Worm (Caenorhabditis elegans): ENCODE measurements around the gene srh-112.
A peak's percentile ranks its signal among the peaks of the same experiment; 100 is the strongest.

The srh-112 gene

DNA sequence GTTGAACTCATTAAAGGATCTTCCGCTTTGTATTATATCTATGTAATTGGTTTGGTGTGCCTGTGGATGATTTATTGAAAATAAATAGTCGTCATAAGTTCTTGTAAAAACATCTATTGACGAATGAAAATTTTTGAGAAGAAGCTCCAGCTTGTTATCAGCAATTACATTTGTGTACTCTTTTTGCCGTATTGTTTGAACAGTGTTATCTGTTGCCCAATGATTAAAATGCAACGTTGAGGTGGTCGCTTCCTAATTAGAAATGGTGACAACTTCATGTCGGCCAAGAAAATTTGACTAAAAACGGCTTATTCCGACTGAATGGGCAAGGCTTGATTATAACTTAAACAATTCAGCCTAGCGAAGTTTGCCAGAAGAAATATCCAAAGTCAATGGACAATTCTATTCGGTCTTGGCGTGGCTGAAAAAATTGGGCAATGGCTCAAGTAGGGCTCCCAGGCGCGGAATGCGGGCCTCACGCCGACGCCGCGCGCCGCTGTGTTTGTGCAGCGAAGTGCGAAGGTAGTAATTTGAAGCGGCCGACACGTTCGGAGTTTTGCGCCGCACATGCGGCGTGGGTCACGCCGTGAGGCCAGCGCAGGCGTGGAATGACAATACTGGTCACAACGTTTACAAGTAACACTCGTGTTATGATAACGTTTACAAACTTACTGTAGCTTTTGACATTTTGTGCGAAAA, 14.7 kb upstream of the srh-112 start:
- TF ChIP-seq F26F4.8 (GFP tag; conservative IDR thresholded peaks at IDR 0.05): no peak
- no peak for TF ChIP-seq lin-1 (GFP tag; IDR thresholded peaks at IDR 0.05)
- no peak for TF ChIP-seq lin-13 (GFP tag; optimal IDR thresholded peaks at IDR 0.05)
- no peak for TF ChIP-seq ceh-82 (tag; optimal IDR thresholded peaks at IDR 0.05)
- TF ChIP-seq mep-1 (tag; optimal IDR thresholded peaks at IDR 0.05): no peak
- no peak for TF ChIP-seq egl-27 (tag; optimal IDR thresholded peaks at IDR 0.05)
- TF ChIP-seq aha-1 (tag): no peak
- no peak for TF ChIP-seq daf-16 (GFP tag; optimal IDR thresholded peaks at IDR 0.05)
- TF ChIP-seq daf-16 (tag; optimal IDR thresholded peaks at IDR 0.05): peak; percentile 55
- no peak for TF ChIP-seq hlh-11 (tag; optimal IDR thresholded peaks at IDR 0.05)
- peak; percentile 21 for TF ChIP-seq nhr-28 (tag; optimal IDR thresholded peaks at IDR 0.05)
- TF ChIP-seq ctbp-1 (GFP tag; IDR thresholded peaks at IDR 0.05): no peak
- TF ChIP-seq hlh-30 (tag; optimal IDR thresholded peaks at IDR 0.05; ENCODE audit: insufficient read depth): no peak
- no peak for TF ChIP-seq nhr-48 (tag; optimal IDR thresholded peaks at IDR 0.05)
- TF ChIP-seq attf-4 (tag; optimal IDR thresholded peaks at IDR 0.05): no peak
- TF ChIP-seq mes-2 (tag; optimal IDR thresholded peaks at IDR 0.05; ENCODE audit: poor library complexity, severe bottlenecking): no peak
- no peak for TF ChIP-seq ces-1 (GFP tag; optimal IDR thresholded peaks at IDR 0.05)
- no peak for TF ChIP-seq spr-3 (GFP tag; optimal IDR thresholded peaks at IDR 0.05)
- TF ChIP-seq vab-7 (GFP tag; IDR thresholded peaks at IDR 0.05): 0 out of 2 replicates have a peak, but pooled peaks have one; percentile 16
- no peak for TF ChIP-seq Y75B8A.6 (GFP tag; IDR thresholded peaks at IDR 0.05)
- TF ChIP-seq mxl-3 (GFP tag; optimal IDR thresholded peaks at IDR 0.05): no peak
- no peak for TF ChIP-seq ztf-11 (tag; optimal IDR thresholded peaks at IDR 0.05)
- TF ChIP-seq Y105C5A.15 (GFP tag; IDR thresholded peaks at IDR 0.05): no peak
- TF ChIP-seq tag-97 (GFP tag; IDR thresholded peaks at IDR 0.05): no peak
- no peak for TF ChIP-seq tra-1 (GFP tag; IDR thresholded peaks at IDR 0.05)
- no peak for TF ChIP-seq ZK546.5 (tag; optimal IDR thresholded peaks at IDR 0.05)
- no peak for TF ChIP-seq php-3 (GFP tag; IDR thresholded peaks at IDR 0.05)
- TF ChIP-seq nhr-111 (GFP tag; optimal IDR thresholded peaks at IDR 0.05): no peak
- TF ChIP-seq dmd-8 (GFP tag; IDR thresholded peaks at IDR 0.05): no peak
- no peak for TF ChIP-seq Y5F2A.4 (GFP tag; optimal IDR thresholded peaks at IDR 0.05)
- no peak for TF ChIP-seq sdz-12 (GFP tag; optimal IDR thresholded peaks at IDR 0.05)
- no peak for TF ChIP-seq D1046.2 (GFP tag; IDR thresholded peaks at IDR 0.05)
- no peak for TF ChIP-seq T26A8.4 (GFP tag; IDR thresholded peaks at IDR 0.05)
- no peak for TF ChIP-seq ceh-44 (GFP tag; IDR thresholded peaks at IDR 0.05)
- TF ChIP-seq fos-1 (tag; optimal IDR thresholded peaks at IDR 0.05): no peak
- no peak for TF ChIP-seq saeg-2 (GFP tag; IDR thresholded peaks at IDR 0.05)
- TF ChIP-seq snpc-1.2 (GFP tag; IDR thresholded peaks at IDR 0.05): no peak
- TF ChIP-seq unc-62 (GFP tag; optimal IDR thresholded peaks at IDR 0.05 in 1 of 2): peak in 1 of 2 experiments; percentile 5
- TF ChIP-seq unc-62 (tag; optimal IDR thresholded peaks at IDR 0.05): no peak
- TF ChIP-seq ztf-7 (tag; optimal IDR thresholded peaks at IDR 0.05): no peak
- TF ChIP-seq rbr-2 (tag; optimal IDR thresholded peaks at IDR 0.05): no peak
- TF ChIP-seq set-16 (GFP tag; IDR thresholded peaks at IDR 0.05): peak; percentile 81
- TF ChIP-seq spr-1 (tag; optimal IDR thresholded peaks at IDR 0.05): no peak
- peak; percentile 77 for TF ChIP-seq pqm-1 (tag; optimal IDR thresholded peaks at IDR 0.05)
- no peak for TF ChIP-seq ceh-32 (tag; optimal IDR thresholded peaks at IDR 0.05; ENCODE audit: poor library complexity)
- no peak for TF ChIP-seq lir-3 (tag; optimal IDR thresholded peaks at IDR 0.05)
- no peak for TF ChIP-seq aly-2 (tag; optimal IDR thresholded peaks at IDR 0.05)
- no peak for TF ChIP-seq F49E8.2 (tag; optimal IDR thresholded peaks at IDR 0.05; ENCODE audit: borderline replicate concordance)
- no peak for TF ChIP-seq lsy-2 (tag; optimal IDR thresholded peaks at IDR 0.05)
- TF ChIP-seq gei-8 (GFP tag; optimal IDR thresholded peaks at IDR 0.05): no peak
- TF ChIP-seq nhr-77 (tag; optimal IDR thresholded peaks at IDR 0.05): no peak
- no peak for TF ChIP-seq ama-1 (optimal IDR thresholded peaks at IDR 0.05)
